Fruit fly (Drosophila melanogaster): ENCODE data around the gene Cpr62Bb.

The Cpr62Bb gene

DNA sequence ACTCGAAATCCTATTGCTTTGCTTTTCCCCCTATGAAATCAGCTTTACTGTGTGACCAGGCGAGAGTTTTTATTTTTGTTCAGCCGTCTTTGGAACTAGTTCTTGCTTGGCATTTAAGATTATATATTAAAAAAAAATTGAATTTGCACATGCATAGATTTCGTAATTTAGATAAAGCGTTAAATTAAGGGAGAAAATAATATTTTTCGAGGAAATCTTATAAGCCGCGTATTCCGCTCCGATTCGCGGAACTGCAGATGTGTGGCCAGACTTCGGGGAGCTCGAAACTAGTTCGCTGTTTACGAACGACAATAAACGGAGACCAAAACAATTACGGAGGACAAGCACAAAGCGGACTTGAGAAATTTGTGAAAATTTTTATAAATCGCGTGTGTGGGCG, 32.2 kb downstream of the Cpr62Bb start, which contains the start of the genes JTBR and CG42676 (continued):
- TF ChIP-seq CG8765 (GFP tag; IDR thresholded peaks at IDR 0.05): no peak
- peak; percentile 73 for TF ChIP-seq CG13287 (GFP tag; IDR thresholded peaks at IDR 0.05; ENCODE audit: partially characterized antibody)
- no peak for TF ChIP-seq CG6254 (GFP tag; optimal IDR thresholded peaks at IDR 0.05)
- TF ChIP-seq CkIIα-i1 (GFP tag; IDR thresholded peaks at IDR 0.05): no peak
- TF ChIP-seq shn (GFP tag; optimal IDR thresholded peaks at IDR 0.05): no peak
- no peak for TF ChIP-seq CG18011 (GFP tag; optimal IDR thresholded peaks at IDR 0.05)
- TF ChIP-seq pros (GFP tag; optimal IDR thresholded peaks at IDR 0.05): no peak
- TF ChIP-seq CG18764 (GFP tag; optimal IDR thresholded peaks at IDR 0.05): no peak
- no peak for TF ChIP-seq croc (GFP tag; conservative IDR thresholded peaks at IDR 0.05)
- no peak for TF ChIP-seq az2 (GFP tag; optimal IDR thresholded peaks at IDR 0.05)
- peak; percentile 71 for TF ChIP-seq knrl (GFP tag; IDR thresholded peaks at IDR 0.05; ENCODE audit: partially characterized antibody)
- peak; percentile 1 for TF ChIP-seq CG13624 (GFP tag; optimal IDR thresholded peaks at IDR 0.05)
- no peak for TF ChIP-seq jing (GFP tag; optimal IDR thresholded peaks at IDR 0.05)
- TF ChIP-seq CG13424 (tag; optimal IDR thresholded peaks at IDR 0.05): peak; percentile 25
- TF ChIP-seq lilli (GFP tag; optimal IDR thresholded peaks at IDR 0.05): peak; percentile 23
- no peak for TF ChIP-seq CG16815 (GFP tag; optimal IDR thresholded peaks at IDR 0.05)
- TF ChIP-seq CG12219 (GFP tag; optimal IDR thresholded peaks at IDR 0.05): no peak
- TF ChIP-seq Fer2 (tag; optimal IDR thresholded peaks at IDR 0.05): no peak
- TF ChIP-seq hth (optimal IDR thresholded peaks at IDR 0.05): no peak
- no peak for TF ChIP-seq CG17612 (GFP tag; IDR thresholded peaks at IDR 0.05)
- peak; percentile 60 for TF ChIP-seq Sry-β (GFP tag; optimal IDR thresholded peaks at IDR 0.05)
- TF ChIP-seq ftz-f1 (GFP tag; optimal IDR thresholded peaks at IDR 0.05): no peak
- TF ChIP-seq CG12104 (GFP tag; optimal IDR thresholded peaks at IDR 0.05): peak; percentile 19
- no peak for TF ChIP-seq hb (GFP tag; IDR thresholded peaks at IDR 0.05; ENCODE audit: partially characterized antibody)
- no peak for TF ChIP-seq br (optimal IDR thresholded peaks at IDR 0.05)
- TF ChIP-seq CG11456 (GFP tag; IDR thresholded peaks at IDR 0.05): no peak
- no peak for TF ChIP-seq BtbVII (GFP tag; optimal IDR thresholded peaks at IDR 0.05)
- TF ChIP-seq CG10462 (GFP tag; optimal IDR thresholded peaks at IDR 0.05): no peak
- TF ChIP-seq Ets97D (GFP tag; optimal IDR thresholded peaks at IDR 0.05): peak; percentile 31
- no peak for TF ChIP-seq CG10321 (GFP tag; IDR thresholded peaks at IDR 0.05)
- TF ChIP-seq CG17829 (tag; optimal IDR thresholded peaks at IDR 0.05): peak; percentile 35
- no peak for TF ChIP-seq kni (GFP tag; optimal IDR thresholded peaks at IDR 0.05)
- TF ChIP-seq CG4404 (GFP tag; IDR thresholded peaks at IDR 0.05): no peak
- no peak for TF ChIP-seq slp2 (GFP tag; optimal IDR thresholded peaks at IDR 0.05)
- TF ChIP-seq Max (GFP tag; optimal IDR thresholded peaks at IDR 0.05): peak; percentile 33
- TF ChIP-seq trem (tag; optimal IDR thresholded peaks at IDR 0.05): peak; percentile 61
- TF ChIP-seq Kr (GFP tag; optimal IDR thresholded peaks at IDR 0.05): no peak
- no peak for TF ChIP-seq CG16779 (GFP tag; IDR thresholded peaks at IDR 0.05)
- no peak for TF ChIP-seq CG17359 (tag; optimal IDR thresholded peaks at IDR 0.05)
- no peak for TF ChIP-seq CG17328 (GFP tag; IDR thresholded peaks at IDR 0.05)
- no peak for TF ChIP-seq CG11398 (GFP tag; optimal IDR thresholded peaks at IDR 0.05)
- no peak for TF ChIP-seq otp (GFP tag; IDR thresholded peaks at IDR 0.05)
- no peak for TF ChIP-seq CG7786 (GFP tag; optimal IDR thresholded peaks at IDR 0.05)
- no peak for TF ChIP-seq HHEX (GFP tag; optimal IDR thresholded peaks at IDR 0.05)
- TF ChIP-seq CG10959 (GFP tag; IDR thresholded peaks at IDR 0.05): no peak
- TF ChIP-seq Ravus (GFP tag; IDR thresholded peaks at IDR 0.05): no peak
- TF ChIP-seq CG13296 (GFP tag; optimal IDR thresholded peaks at IDR 0.05): no peak
- no peak for TF ChIP-seq Rfx (GFP tag; IDR thresholded peaks at IDR 0.05)
- no peak for TF ChIP-seq jigr1 (GFP tag; IDR thresholded peaks at IDR 0.05)
- no peak for TF ChIP-seq CG31365 (tag; optimal IDR thresholded peaks at IDR 0.05)
- TF ChIP-seq CG15601 (tag; optimal IDR thresholded peaks at IDR 0.05): no peak
- TF ChIP-seq Gsc (GFP tag; IDR thresholded peaks at IDR 0.05): no peak
- no peak for TF ChIP-seq CG11696 (GFP tag; IDR thresholded peaks at IDR 0.05)
